Worm (Caenorhabditis elegans): ENCODE results near the gene pgph-2.

Gene pgph-2

DNA sequence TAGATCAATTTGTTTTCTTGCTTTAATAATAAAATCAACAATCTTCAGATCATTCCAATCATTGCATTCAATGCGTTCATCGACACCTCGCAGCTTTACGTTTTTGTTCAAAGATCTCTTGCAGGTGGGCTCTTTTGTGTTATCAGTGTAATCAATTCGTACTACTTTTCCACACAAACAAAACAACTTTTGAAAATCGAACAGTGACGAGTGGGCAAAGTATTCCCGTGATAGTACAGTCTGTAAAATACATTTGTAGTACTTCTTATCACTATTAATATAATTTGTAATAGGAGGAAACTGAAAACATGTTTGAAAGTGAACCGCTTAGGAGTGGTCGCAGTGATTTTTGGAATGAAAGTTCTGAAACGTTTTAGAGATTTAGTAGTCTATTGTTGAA is at the start of gene pgph-2:
Gene pgph-2 (plus strand): TSS at position 47 of the 400 bp plus-strand sequence.
- TF ChIP-seq fkh-6 (tag; optimal IDR thresholded peaks at IDR 0.05) (no peak), unc-42 (tag; optimal IDR thresholded peaks at IDR 0.05) (no peak), fax-1 (tag; optimal IDR thresholded peaks at IDR 0.05) (no peak), rnt-1 (tag; optimal IDR thresholded peaks at IDR 0.05) (no peak), ceh-24 (tag; optimal IDR thresholded peaks at IDR 0.05) (no peak), pros-1 (tag; optimal IDR thresholded peaks at IDR 0.05) (no peak), lim-6 (tag; optimal IDR thresholded peaks at IDR 0.05) (no peak), ref-2 (tag; optimal IDR thresholded peaks at IDR 0.05) (no peak), sox-4 (tag; optimal IDR thresholded peaks at IDR 0.05) (no peak), ceh-45 (GFP tag; IDR thresholded peaks at IDR 0.05) (no peak), ets-4 (tag; optimal IDR thresholded peaks at IDR 0.05) (no peak), pat-9 (tag; optimal IDR thresholded peaks at IDR 0.05) (no peak), pha-2 (tag; optimal IDR thresholded peaks at IDR 0.05) (no peak), ceh-30 (tag; optimal IDR thresholded peaks at IDR 0.05) (no peak), ceh-22 (tag; optimal IDR thresholded peaks at IDR 0.05) (no peak)

DNA sequence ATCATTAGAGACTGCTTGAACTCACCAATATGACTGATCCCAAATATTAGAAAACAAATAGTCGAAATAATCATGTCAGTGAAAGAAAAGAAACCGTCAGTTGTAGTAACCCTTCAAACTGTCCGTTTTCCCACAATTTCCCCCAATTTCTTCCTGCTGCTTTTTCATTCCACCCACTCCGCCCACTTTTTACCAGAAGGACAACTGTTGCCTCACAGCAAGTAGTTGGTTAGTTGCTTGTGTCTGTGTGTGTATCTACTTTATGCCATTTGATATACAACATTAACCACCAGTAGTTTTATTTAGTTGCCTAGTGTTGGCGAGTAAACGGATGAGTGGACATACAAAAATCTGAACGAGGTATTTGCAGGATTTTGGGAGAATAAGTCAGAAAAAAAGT is 48.4 kb upstream of the pgph-2 start, which contains the start of gene K09H11.9:
Gene K09H11.9 (minus strand): TSS at position 101 of the 400 bp plus-strand sequence.
- TF ChIP-seq unc-3 (GFP tag; conservative IDR thresholded peaks at IDR 0.05) (no peak), unc-3 (tag; optimal IDR thresholded peaks at IDR 0.05) (no peak), odd-2 (tag; optimal IDR thresholded peaks at IDR 0.05) (no peak), ceh-18 (tag; optimal IDR thresholded peaks at IDR 0.05) (no peak), pha-4 (tag; optimal IDR thresholded peaks at IDR 0.05) (no peak), C08G9.2 (tag; optimal IDR thresholded peaks at IDR 0.05) (no peak), hlh-13 (GFP tag; optimal IDR thresholded peaks at IDR 0.05) (no peak), Y22D7AL.16 (tag; optimal IDR thresholded peaks at IDR 0.05) (no peak), hlh-8 (tag; optimal IDR thresholded peaks at IDR 0.05) (no peak), nfya-1 (tag; optimal IDR thresholded peaks at IDR 0.05) (no peak), zip-5 (tag; optimal IDR thresholded peaks at IDR 0.05) (no peak), T23F11.4 (GFP tag; optimal IDR thresholded peaks at IDR 0.05) (no peak), nhr-232 (tag; optimal IDR thresholded peaks at IDR 0.05) (no peak), pat-9 (tag; optimal IDR thresholded peaks at IDR 0.05) (no peak), eyg-1 (tag; optimal IDR thresholded peaks at IDR 0.05) (no peak), ahr-1 (tag; optimal IDR thresholded peaks at IDR 0.05) (no peak), fax-1 (tag; optimal IDR thresholded peaks at IDR 0.05) (no peak), elt-4 (tag; optimal IDR thresholded peaks at IDR 0.05) (no peak), ttx-3 (tag; optimal IDR thresholded peaks at IDR 0.05) (no peak), unc-42 (tag; optimal IDR thresholded peaks at IDR 0.05) (no peak)

DNA sequence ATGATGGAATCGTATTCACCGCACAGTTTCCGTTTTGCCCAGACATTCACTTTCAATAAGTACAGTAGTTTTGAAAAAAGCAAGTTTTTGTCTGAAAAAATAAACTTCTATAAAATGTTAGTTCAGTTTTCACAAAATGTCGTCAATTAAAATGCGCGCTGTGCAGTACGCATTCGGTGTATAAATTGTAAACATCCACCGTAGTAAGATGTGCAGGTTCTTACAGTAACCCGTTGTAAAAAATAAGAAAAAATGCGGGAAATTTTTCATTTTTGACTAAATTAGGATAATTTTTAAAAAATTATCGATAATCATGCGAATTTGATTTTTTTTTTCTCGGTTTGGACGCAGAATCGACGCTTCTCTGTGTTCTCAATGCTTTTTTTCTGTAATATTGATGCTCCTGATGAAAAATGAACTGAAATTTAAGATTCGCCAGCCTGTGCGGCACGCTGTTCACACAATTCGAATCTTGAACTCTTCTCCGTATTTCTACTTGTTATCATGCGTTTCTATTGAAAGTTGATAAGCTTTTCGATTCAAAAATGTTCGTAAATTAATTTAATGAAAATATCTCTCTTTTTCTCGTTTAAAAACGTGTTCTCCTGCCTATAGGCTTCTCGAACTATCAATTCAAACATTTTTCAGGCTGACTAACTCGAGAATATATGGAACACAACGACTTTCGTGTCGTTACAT is 47.5 kb upstream of the pgph-2 start, which contains the start of gene rga-3:
Gene rga-3 (plus strand): TSS at position 649 of the 699 bp plus-strand sequence.
- TF ChIP-seq unc-86 (tag; optimal IDR thresholded peaks at IDR 0.05) (no peak), eyg-1 (tag; optimal IDR thresholded peaks at IDR 0.05) (no peak), unc-55 (GFP tag; optimal IDR thresholded peaks at IDR 0.05) (no peak), pat-9 (tag; optimal IDR thresholded peaks at IDR 0.05) (no peak), ceh-6 (GFP tag; optimal IDR thresholded peaks at IDR 0.05) (no peak), pha-4 (tag; optimal IDR thresholded peaks at IDR 0.05) (no peak), rnt-1 (tag; optimal IDR thresholded peaks at IDR 0.05) (no peak), mec-3 (tag; optimal IDR thresholded peaks at IDR 0.05; ENCODE audit: borderline replicate concordance) (no peak), ztf-16 (tag; optimal IDR thresholded peaks at IDR 0.05) (no peak), tbx-7 (tag; optimal IDR thresholded peaks at IDR 0.05) (no peak), ceh-24 (tag; optimal IDR thresholded peaks at IDR 0.05) (no peak), pha-2 (tag; optimal IDR thresholded peaks at IDR 0.05) (no peak), unc-42 (tag; optimal IDR thresholded peaks at IDR 0.05) (no peak), sdc-2 (tag; optimal IDR thresholded peaks at IDR 0.05) (no peak), pqm-1 (tag; optimal IDR thresholded peaks at IDR 0.05) (no peak), ttx-3 (tag; optimal IDR thresholded peaks at IDR 0.05) (no peak), hlh-13 (GFP tag; optimal IDR thresholded peaks at IDR 0.05) (no peak)
